Fruit fly (Drosophila melanogaster) whole organism, wandering third instar larva: ENCODE results near the gene tai.
A peak's percentile ranks its signal among the peaks of the same experiment; 100 is the strongest.

ENCODE experiments used
- Abd-B ChIP-seq: fragments of >200 bp; optimal IDR thresholded peaks from 2 replicates; lab custom pipeline; 2017; ENCODE audit warnings: missing biosample characterization, missing genetic modification characterization
- CG32264 ChIP-seq: fragments of 200-800 bp; sonication (Bioruptor generic); optimal IDR thresholded peaks from 2 replicates; lab custom pipeline; 2016; ENCODE audit warnings: missing biosample characterization, missing genetic modification characterization
- CG9705 ChIP-seq: fragments of 200-800 bp; sonication (Bioruptor generic); optimal IDR thresholded peaks from 2 replicates; lab custom pipeline; 2018; ENCODE audit warnings: missing biosample characterization, mild to moderate bottlenecking, missing genetic modification characterization
- CrebA ChIP-seq: fragments of 200-800 bp; sonication (Bioruptor generic); optimal IDR thresholded peaks from 2 replicates; lab custom pipeline; 2016; ENCODE audit warnings: missing biosample characterization, mild to moderate bottlenecking, missing genetic modification characterization, borderline replicate concordance
- Dfd ChIP-seq: fragments of >200 bp; optimal IDR thresholded peaks from 2 replicates; lab custom pipeline; 2017; ENCODE audit warnings: missing biosample characterization, missing genetic modification characterization
- Dif ChIP-seq: fragments of 200-275, 200-300 bp; sonication (Bioruptor generic); optimal IDR thresholded peaks from 2 replicates; lab custom pipeline; 2018; ENCODE audit warnings: missing biosample characterization, missing genetic modification characterization; ENCODE audit not compliant: partially characterized antibody
- GATAd ChIP-seq: sonication (Bioruptor generic); optimal IDR thresholded peaks from 2 replicates; lab custom pipeline; 2016; ENCODE audit warnings: missing biosample characterization, missing genetic modification characterization
- HLH106 ChIP-seq: fragments of 200-800 bp; optimal IDR thresholded peaks from 3 replicates; lab custom pipeline; 2019; ENCODE audit warnings: missing biosample characterization, mild to moderate bottlenecking, missing genetic modification characterization, moderate library complexity
- Hnf4 ChIP-seq: fragments of 200-800 bp; sonication (Bioruptor generic); optimal IDR thresholded peaks from 2 replicates; lab custom pipeline; 2016; ENCODE audit warnings: missing biosample characterization, mild to moderate bottlenecking, missing genetic modification characterization
- Hr78 ChIP-seq: fragments of >200 bp; optimal IDR thresholded peaks from 2 replicates; lab custom pipeline; 2017; ENCODE audit warnings: missing biosample characterization, missing genetic modification characterization
- Hr83 ChIP-seq: fragments of 200-300 bp; sonication (Bioruptor generic); optimal IDR thresholded peaks from 2 replicates; lab custom pipeline; 2016; ENCODE audit warnings: missing biosample characterization, mild to moderate bottlenecking, missing genetic modification characterization, moderate library complexity; ENCODE audit not compliant: poor library complexity, severe bottlenecking
- Jra ChIP-seq: sonication (Bioruptor generic); optimal IDR thresholded peaks from 2 replicates; lab custom pipeline; 2016; ENCODE audit warnings: missing biosample characterization, missing genetic modification characterization
- Mio ChIP-seq: sonication (Bioruptor generic); optimal IDR thresholded peaks from 2 replicates; lab custom pipeline; 2016; ENCODE audit warnings: missing biosample characterization, missing genetic modification characterization
- Myc ChIP-seq: fragments of >200 bp; optimal IDR thresholded peaks from 2 replicates; lab custom pipeline; 2017
- N ChIP-seq: fragments of >200 bp; optimal IDR thresholded peaks from 2 replicates; lab custom pipeline; 2018; ENCODE audit warnings: missing biosample characterization, missing external identifiers, missing genetic modification characterization
- OdsH ChIP-seq: fragments of 200-800 bp; sonication (Bioruptor generic); optimal IDR thresholded peaks from 2 replicates; lab custom pipeline; 2016; ENCODE audit warnings: missing biosample characterization, mild to moderate bottlenecking, missing genetic modification characterization
- Rel ChIP-seq, 2 experiments: fragments of 200-800 bp; sonication (Bioruptor generic) in 1 of 2; optimal IDR thresholded peaks; 2 replicates in 1 of 2; 3 replicates in 1 of 2; lab custom pipeline; 2016 to 2019; ENCODE audit warnings: mild to moderate bottlenecking in 2 of 2, missing biosample characterization in 2 of 2, missing genetic modification characterization in 2 of 2, moderate library complexity in 1 of 2
- Sp1 ChIP-seq: fragments of 200-800 bp; sonication (Bioruptor generic); optimal IDR thresholded peaks from 3 replicates; lab custom pipeline; 2019; ENCODE audit warnings: missing biosample characterization, mild to moderate bottlenecking, missing genetic modification characterization, moderate library complexity
- Vsx2 ChIP-seq: fragments of 200-300, 225-300 bp; sonication (Bioruptor generic); optimal IDR thresholded peaks from 2 replicates; lab custom pipeline; 2018; ENCODE audit warnings: missing biosample characterization, missing genetic modification characterization; ENCODE audit not compliant: partially characterized antibody
- br ChIP-seq: fragments of 200-800 bp; sonication (Bioruptor generic); optimal IDR thresholded peaks from 2 replicates; lab custom pipeline; 2016; ENCODE audit warnings: missing biosample characterization, missing genetic modification characterization
- brk ChIP-seq: fragments of 200-800 bp; sonication (Bioruptor generic); optimal IDR thresholded peaks from 2 replicates; lab custom pipeline; 2016; ENCODE audit warnings: missing biosample characterization, mild to moderate bottlenecking, missing genetic modification characterization
- dl ChIP-seq, 2 experiments: fragments of 175-275, 200-275 bp in 1 of 2; fragments of 200-275 bp in 1 of 2; sonication (Bioruptor generic); optimal IDR thresholded peaks; lab custom pipeline; 2018; ENCODE audit warnings: mild to moderate bottlenecking in 2 of 2, missing biosample characterization in 2 of 2, missing genetic modification characterization in 2 of 2, moderate library complexity in 2 of 2; ENCODE audit not compliant: partially characterized antibody in 2 of 2, insufficient read depth in 1 of 2
- dmrt93B ChIP-seq: fragments of 200-800 bp; sonication (Bioruptor generic); optimal IDR thresholded peaks from 2 replicates; lab custom pipeline; 2018; ENCODE audit warnings: missing biosample characterization, mild to moderate bottlenecking, missing genetic modification characterization
- dsf ChIP-seq: sonication (Bioruptor generic); optimal IDR thresholded peaks from 2 replicates; lab custom pipeline; 2016; ENCODE audit warnings: missing biosample characterization, missing genetic modification characterization, borderline replicate concordance
- ey ChIP-seq: fragments of 200-800 bp; sonication (Bioruptor generic); optimal IDR thresholded peaks from 2 replicates; lab custom pipeline; 2016; ENCODE audit warnings: missing biosample characterization, missing genetic modification characterization
- foxo ChIP-seq, 2 experiments: fragments of 200-800 bp; sonication (Bioruptor generic); optimal IDR thresholded peaks; 2 replicates in 1 of 2; 3 replicates in 1 of 2; lab custom pipeline; 2016 to 2017; ENCODE audit warnings: missing biosample characterization in 2 of 2, missing genetic modification characterization in 2 of 2
- fru ChIP-seq: fragments of 200-800 bp; sonication (Bioruptor generic); optimal IDR thresholded peaks from 3 replicates; lab custom pipeline; 2016; ENCODE audit warnings: missing biosample characterization, mild to moderate bottlenecking, missing genetic modification characterization
- h ChIP-seq: fragments of 200-800 bp; sonication (Bioruptor generic); optimal IDR thresholded peaks from 3 replicates; lab custom pipeline; 2016; ENCODE audit warnings: missing biosample characterization, mild to moderate bottlenecking, missing genetic modification characterization
- jim ChIP-seq: fragments of 175-275, 200-325 bp; sonication (Bioruptor generic); optimal IDR thresholded peaks from 2 replicates; lab custom pipeline; 2016; ENCODE audit warnings: missing biosample characterization, mild to moderate bottlenecking, missing genetic modification characterization
- lola ChIP-seq: fragments of >200 bp; optimal IDR thresholded peaks from 2 replicates; lab custom pipeline; 2017; ENCODE audit warnings: missing biosample characterization, missing genetic modification characterization
- pan ChIP-seq: fragments of >200 bp; optimal IDR thresholded peaks from 2 replicates; lab custom pipeline; 2017
- psq ChIP-seq: fragments of 200-800 bp; sonication (Bioruptor generic); optimal IDR thresholded peaks from 3 replicates; lab custom pipeline; 2017; ENCODE audit warnings: missing biosample characterization, mild to moderate bottlenecking, missing genetic modification characterization, moderate library complexity
- rgr ChIP-seq: fragments of 200-800 bp; sonication (Bioruptor generic); optimal IDR thresholded peaks from 3 replicates; lab custom pipeline; 2016; ENCODE audit warnings: missing biosample characterization, mild to moderate bottlenecking, missing genetic modification characterization
- sage ChIP-seq: fragments of 200-800 bp; sonication (Bioruptor generic); optimal IDR thresholded peaks from 2 replicates; lab custom pipeline; 2016; ENCODE audit warnings: missing biosample characterization, mild to moderate bottlenecking, missing genetic modification characterization
- sv ChIP-seq: fragments of 200-800 bp; sonication (Bioruptor generic); optimal IDR thresholded peaks from 3 replicates; lab custom pipeline; 2016; ENCODE audit warnings: missing biosample characterization, missing genetic modification characterization
- tai ChIP-seq: sonication (Bioruptor generic); optimal IDR thresholded peaks from 2 replicates; lab custom pipeline; 2016; ENCODE audit warnings: missing biosample characterization, missing genetic modification characterization
- usp ChIP-seq: fragments of >200 bp; optimal IDR thresholded peaks from 2 replicates; lab custom pipeline; 2017; ENCODE audit warnings: missing biosample characterization, missing genetic modification characterization
- woc ChIP-seq: sonication (Bioruptor generic); optimal IDR thresholded peaks from 2 replicates; lab custom pipeline; 2016; ENCODE audit warnings: missing biosample characterization, mild to moderate bottlenecking, missing genetic modification characterization

The tai gene

dm6 chr2L:9127072-9127646 is 39.4 kb upstream of the tai start:
- TF ChIP-seq foxo (GFP tag; optimal IDR thresholded peaks at IDR 0.05; lab: Kevin White, UChicago) (peak in 1 of 2 experiments; percentile 38), dl (GFP tag; optimal IDR thresholded peaks at IDR 0.05; lab: Kevin White, UChicago; ENCODE audit: insufficient read depth in 1 of 2, partially characterized antibody in 2 of 2) (no peak), fru (GFP tag; lab: Kevin White, UChicago) (peak; percentile 54)
- TF ChIP-seq, all 38 proteins: peak for 2

dm6 chr2L:9130934-9131333 is 35.6 kb upstream of the tai start:
- TF ChIP-seq Rel (GFP tag; optimal IDR thresholded peaks at IDR 0.05; lab: Kevin White, UChicago) (no peak), Rel (tag; optimal IDR thresholded peaks at IDR 0.05; lab: Kevin White, UChicago) (no peak), brk (GFP tag; lab: Kevin White, UChicago) (no peak), foxo (GFP tag; optimal IDR thresholded peaks at IDR 0.05; lab: Kevin White, UChicago) (no peak), OdsH (GFP tag; lab: Kevin White, UChicago) (no peak), usp (GFP tag; lab: Kevin White, UChicago) (no peak), tai (GFP tag; lab: Kevin White, UChicago) (no peak), ey (no peak), sv (GFP tag; lab: Kevin White, UChicago) (no peak), dmrt93B (GFP tag; lab: Kevin White, UChicago) (no peak), CG9705 (GFP tag; lab: Kevin White, UChicago) (no peak), br (GFP tag; lab: Kevin White, UChicago) (no peak), dsf (GFP tag; lab: Kevin White, UChicago) (no peak), Hnf4 (no peak), GATAd (GFP tag; lab: Kevin White, UChicago) (no peak), Mio (no peak), woc (no peak), Hr78 (GFP tag; lab: Kevin White, UChicago) (no peak), Dif (GFP tag; lab: Kevin White, UChicago) (no peak), Sp1 (no peak)

dm6 chr2L:9133169-9133568 is 33.4 kb upstream of the tai start:
- no peak for TF ChIP-seq Abd-B (GFP tag; lab: Kevin White, UChicago)
- TF ChIP-seq br (GFP tag; lab: Kevin White, UChicago) = no peak
- no peak for TF ChIP-seq usp (GFP tag; lab: Kevin White, UChicago)
- TF ChIP-seq h = peak; percentile 31
- no peak for TF ChIP-seq woc
- TF ChIP-seq Myc (lab: Kevin White, UChicago) = no peak
- no peak for TF ChIP-seq Dfd (GFP tag; lab: Kevin White, UChicago)
- TF ChIP-seq foxo (GFP tag; optimal IDR thresholded peaks at IDR 0.05; lab: Kevin White, UChicago) = peak in 1 of 2 experiments; percentile 64
- TF ChIP-seq Sp1 = peak; percentile 54
- TF ChIP-seq Hnf4 = peak; percentile 16
- TF ChIP-seq jim (GFP tag; lab: Kevin White, UChicago) = no peak
- TF ChIP-seq psq = peak; percentile 19
- no peak for TF ChIP-seq Hr83 (GFP tag; lab: Kevin White, UChicago)
- TF ChIP-seq HLH106 (tag; lab: Kevin White, UChicago) = peak; percentile 40
- peak; percentile 37 for TF ChIP-seq rgr (GFP tag; lab: Kevin White, UChicago)
- TF ChIP-seq tai (GFP tag; lab: Kevin White, UChicago) = no peak
- TF ChIP-seq Hr78 (GFP tag; lab: Kevin White, UChicago) = no peak
- TF ChIP-seq CG32264 = no peak
- TF ChIP-seq Vsx2 (GFP tag; lab: Kevin White, UChicago) = no peak
- TF ChIP-seq OdsH (GFP tag; lab: Kevin White, UChicago) = peak; percentile 61
- TF ChIP-seq sv (GFP tag; lab: Kevin White, UChicago) = peak; percentile 23
- no peak for TF ChIP-seq Jra (GFP tag; lab: Kevin White, UChicago)
- no peak for TF ChIP-seq pan (lab: Kevin White, UChicago)
- no peak for TF ChIP-seq ey
- TF ChIP-seq brk (GFP tag; lab: Kevin White, UChicago) = no peak
- no peak for TF ChIP-seq dsf (GFP tag; lab: Kevin White, UChicago)
- TF ChIP-seq Rel (GFP tag; optimal IDR thresholded peaks at IDR 0.05; lab: Kevin White, UChicago) = no peak
- TF ChIP-seq Rel (tag; optimal IDR thresholded peaks at IDR 0.05; lab: Kevin White, UChicago) = no peak
- no peak for TF ChIP-seq N
- TF ChIP-seq dl (GFP tag; optimal IDR thresholded peaks at IDR 0.05; lab: Kevin White, UChicago; ENCODE audit: insufficient read depth in 1 of 2, partially characterized antibody in 2 of 2) = no peak
- no peak for TF ChIP-seq lola (GFP tag; lab: Kevin White, UChicago)
- no peak for TF ChIP-seq Mio
- TF ChIP-seq GATAd (GFP tag; lab: Kevin White, UChicago) = no peak
- peak; percentile 33 for TF ChIP-seq fru (GFP tag; lab: Kevin White, UChicago)
- TF ChIP-seq CrebA = no peak
- no peak for TF ChIP-seq dmrt93B (GFP tag; lab: Kevin White, UChicago)
- TF ChIP-seq CG9705 (GFP tag; lab: Kevin White, UChicago) = no peak
- no peak for TF ChIP-seq sage (GFP tag; lab: Kevin White, UChicago)
- no peak for TF ChIP-seq Dif (GFP tag; lab: Kevin White, UChicago)
